Fruit fly (Drosophila melanogaster) whole organism, adult: ENCODE data around the gene LysS.

ENCODE experiments used
- CG11617 ChIP-seq: fragments of 200-800 bp; sonication (Bioruptor generic); optimal IDR thresholded peaks from 2 replicates; lab custom pipeline; 2017; ENCODE audit warnings: mild to moderate bottlenecking, missing biosample characterization, missing genetic modification reagents, missing genetic modification characterization
- CG12768 ChIP-seq: fragments of 200-800 bp; sonication (Bioruptor generic); optimal IDR thresholded peaks from 2 replicates; lab custom pipeline; 2017; ENCODE audit warnings: missing biosample characterization, missing genetic modification characterization, mild to moderate bottlenecking, moderate library complexity, missing genetic modification reagents
- CG14711 ChIP-seq: fragments of 200-800 bp; sonication (Bioruptor generic); optimal IDR thresholded peaks from 2 replicates; lab custom pipeline; 2018; ENCODE audit warnings: missing biosample characterization, mild to moderate bottlenecking, missing genetic modification characterization, moderate library complexity
- CG1620 ChIP-seq: fragments of 200-800 bp; sonication (Bioruptor generic); optimal IDR thresholded peaks from 2 replicates; lab custom pipeline; 2016; ENCODE audit warnings: missing biosample characterization, missing genetic modification characterization
- CG33017 ChIP-seq: fragments of 200-800 bp; sonication (Bioruptor generic); optimal IDR thresholded peaks from 2 replicates; lab custom pipeline; 2018; ENCODE audit warnings: missing biosample characterization, mild to moderate bottlenecking, missing genetic modification characterization, moderate library complexity
- CG5204 ChIP-seq: fragments of 200-800 bp; sonication (Bioruptor generic); optimal IDR thresholded peaks from 2 replicates; lab custom pipeline; 2016; ENCODE audit warnings: missing biosample characterization, missing genetic modification characterization
- CG7045 ChIP-seq: fragments of 200-800 bp; sonication (Bioruptor generic); optimal IDR thresholded peaks from 2 replicates; lab custom pipeline; 2017; ENCODE audit warnings: missing biosample characterization, mild to moderate bottlenecking, missing genetic modification characterization
- CG7101 ChIP-seq: fragments of 200-800 bp; sonication (Bioruptor generic); optimal IDR thresholded peaks from 2 replicates; lab custom pipeline; 2018; ENCODE audit warnings: missing biosample characterization, mild to moderate bottlenecking, missing genetic modification characterization, moderate library complexity
- Clk ChIP-seq: fragments of 200-800 bp; sonication (Bioruptor generic); optimal IDR thresholded peaks from 2 replicates; lab custom pipeline; 2017; ENCODE audit warnings: missing biosample characterization, missing genetic modification characterization
- Crg-1 ChIP-seq: fragments of 200-800 bp; sonication (Bioruptor generic); optimal IDR thresholded peaks from 2 replicates; lab custom pipeline; 2016; ENCODE audit warnings: missing biosample characterization, missing genetic modification characterization
- Hr96 ChIP-seq: fragments of 200-800 bp; sonication (Bioruptor generic); optimal IDR thresholded peaks from 2 replicates; lab custom pipeline; 2016; ENCODE audit warnings: missing biosample characterization, missing genetic modification characterization
- Mnt ChIP-seq: fragments of 200-800 bp; sonication (Bioruptor generic); optimal IDR thresholded peaks from 2 replicates; lab custom pipeline; 2016; ENCODE audit warnings: missing biosample characterization, mild to moderate bottlenecking, missing genetic modification characterization
- bab1 ChIP-seq: fragments of 200-800 bp; sonication (Bioruptor generic); optimal IDR thresholded peaks from 3 replicates; lab custom pipeline; 2019; ENCODE audit warnings: missing biosample characterization, mild to moderate bottlenecking, missing genetic modification characterization, moderate library complexity
- cic ChIP-seq: fragments of 200-800 bp; sonication (Bioruptor generic); optimal IDR thresholded peaks from 2 replicates; lab custom pipeline; 2017; ENCODE audit warnings: missing biosample characterization, mild to moderate bottlenecking, missing genetic modification characterization, moderate library complexity
- cnc ChIP-seq, 2 experiments: fragments of >200 bp; optimal IDR thresholded peaks; 2 replicates each; lab custom pipeline; 2017
- kay ChIP-seq: fragments of 200-800 bp; sonication (Bioruptor generic); peaks from one replicate; lab custom pipeline; 2016; ENCODE audit warnings: missing biosample characterization, missing genetic modification characterization, borderline replicate concordance
- ovo ChIP-seq: fragments of 200-800 bp; sonication (Bioruptor generic); optimal IDR thresholded peaks from 2 replicates; lab custom pipeline; 2016; ENCODE audit warnings: missing biosample characterization, missing genetic modification characterization
- pad ChIP-seq: fragments of 200-800 bp; sonication (Bioruptor generic); optimal IDR thresholded peaks from 3 replicates; lab custom pipeline; 2017; ENCODE audit warnings: missing biosample characterization, missing genetic modification characterization, mild to moderate bottlenecking, moderate library complexity, missing genetic modification reagents
- tj ChIP-seq: fragments of 200-800 bp; sonication (Bioruptor generic); optimal IDR thresholded peaks from 3 replicates; lab custom pipeline; 2017; ENCODE audit warnings: missing biosample characterization, mild to moderate bottlenecking, missing genetic modification characterization, moderate library complexity
- toe ChIP-seq: fragments of 200-800 bp; sonication (Bioruptor generic); optimal IDR thresholded peaks from 2 replicates; lab custom pipeline; 2016; ENCODE audit warnings: missing biosample characterization, missing genetic modification characterization

The LysS gene

DNA sequence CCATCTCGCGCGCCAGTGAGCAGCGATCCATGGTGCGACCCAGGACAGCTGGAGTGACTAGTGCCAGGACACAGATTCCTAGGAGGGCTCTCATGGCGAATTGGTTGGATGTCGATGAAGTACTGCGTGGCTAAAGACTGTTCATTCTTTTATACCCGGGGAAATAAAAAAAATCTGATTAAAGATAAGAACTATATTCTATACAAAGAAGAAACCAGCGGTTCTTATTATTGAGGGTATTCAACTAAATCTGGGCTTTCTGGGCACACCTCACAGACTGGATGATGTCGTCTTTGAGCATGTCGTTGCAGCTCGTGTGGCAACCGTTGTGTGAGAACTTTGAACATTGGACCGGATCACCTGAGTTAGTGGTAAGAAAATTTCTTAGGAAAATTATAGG, 32.3 kb upstream of the LysS start, which contains the start of gene LysX:
Gene LysX, minus strand, starts transcription at position 101 of the 400 bp plus-strand sequence.
- TF ChIP-seq CG7045 (GFP tag; lab: Kevin White, UChicago), result no peak
- no peak for TF ChIP-seq CG33017 (tag; lab: Kevin White, UChicago)
- no peak for TF ChIP-seq cnc (optimal IDR thresholded peaks at IDR 0.05; lab: Kevin White, UChicago)
- no peak for TF ChIP-seq tj (GFP tag; lab: Kevin White, UChicago)
- no peak for TF ChIP-seq CG12768

- TF ChIP-seq ovo (GFP tag; lab: Kevin White, UChicago) (no peak), toe (GFP tag; lab: Kevin White, UChicago) (peak; percentile 28)
Observed at dm6 chr3L:1195868-1196552, 31.5 kb upstream of the LysS start, which contains the start of gene Aplip1. Aplip1 (plus strand) TSS chr3L:1196317.

DNA sequence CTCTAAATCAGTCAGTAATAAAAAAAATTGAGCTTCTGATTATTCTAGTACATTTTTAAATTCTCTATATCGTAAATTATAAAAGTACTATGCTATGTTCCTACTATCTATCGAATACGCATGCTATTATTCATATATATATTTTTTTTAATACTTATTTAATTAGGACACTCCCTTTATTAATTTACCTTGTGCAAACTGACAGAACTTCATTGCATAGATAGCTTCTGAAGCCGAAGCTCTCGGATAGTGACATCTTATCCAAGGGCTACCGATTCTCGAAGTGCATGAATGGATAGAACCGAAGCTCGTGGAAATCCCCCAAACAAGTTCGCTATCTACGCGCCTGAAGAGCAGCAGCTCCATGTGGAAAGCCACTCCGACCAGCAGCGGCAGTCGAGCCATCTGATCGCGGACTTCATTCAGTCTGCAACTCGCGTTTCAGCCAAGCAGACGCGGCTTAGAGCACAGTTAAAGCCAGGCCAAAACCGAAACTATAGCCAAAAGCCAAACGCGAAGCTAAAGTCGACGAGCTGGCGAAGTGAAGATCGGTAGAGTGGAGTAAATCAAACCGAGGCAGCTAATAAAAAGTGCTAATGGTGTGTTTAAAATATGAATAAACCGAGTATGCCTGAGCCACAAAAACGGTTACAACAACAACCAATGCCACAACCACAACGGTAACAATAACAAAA, 27.0 kb upstream of the LysS start, which contains the start of gene mwh:
Gene mwh, plus strand, starts transcription at position 430 of the 695 bp plus-strand sequence.
- TF ChIP-seq Mnt (GFP tag; lab: Kevin White, UChicago) (no peak), CG7101 (tag; lab: Kevin White, UChicago) (no peak), Crg-1 (GFP tag; lab: Kevin White, UChicago) (no peak), CG7045 (GFP tag; lab: Kevin White, UChicago) (no peak), Clk (GFP tag; lab: Kevin White, UChicago) (no peak), CG12768 (no peak), kay (GFP tag; lab: Kevin White, UChicago) (no peak), pad (GFP tag; lab: Kevin White, UChicago) (no peak), cnc (optimal IDR thresholded peaks at IDR 0.05; lab: Kevin White, UChicago) (no peak)

DNA sequence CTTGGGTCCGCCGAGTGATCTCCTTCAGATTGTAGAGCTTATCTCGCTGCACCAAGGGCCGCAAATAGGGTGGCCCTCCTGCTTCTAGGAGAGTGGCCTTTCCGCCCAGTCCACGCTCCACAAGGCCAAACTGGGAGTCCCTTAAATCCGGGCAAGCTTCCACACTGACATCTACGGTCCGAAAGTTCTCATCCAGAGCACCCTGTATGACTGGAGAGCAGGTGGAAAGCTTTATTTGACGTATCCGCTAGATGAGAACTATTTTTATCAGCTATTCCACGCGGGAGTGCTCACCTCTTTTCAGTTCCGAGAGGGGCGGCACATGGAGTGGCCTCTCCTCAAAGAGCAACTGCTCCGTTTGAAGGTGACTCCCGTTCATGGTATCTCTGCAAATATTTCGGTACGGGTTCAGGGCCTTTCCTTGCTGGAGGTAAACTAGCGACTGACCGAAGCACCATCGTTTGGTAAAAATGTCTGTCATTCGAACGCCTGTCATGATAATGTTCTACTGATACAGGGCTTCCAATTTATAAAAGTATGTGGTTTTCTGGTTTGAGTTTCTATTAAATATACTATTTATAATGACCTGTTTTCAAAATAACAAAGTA, 24.9 kb upstream of the LysS start, which contains the start of gene meep:
Gene meep, minus strand, starts transcription at position 449 of the 608 bp plus-strand sequence.
- no peak for TF ChIP-seq cnc (optimal IDR thresholded peaks at IDR 0.05; lab: Kevin White, UChicago)
- TF ChIP-seq CG7101 (tag; lab: Kevin White, UChicago), result no peak
- peak; percentile 51 for TF ChIP-seq cic (GFP tag; lab: Kevin White, UChicago)
- no peak for TF ChIP-seq CG12768
- TF ChIP-seq tj (GFP tag; lab: Kevin White, UChicago), result no peak
- no peak for TF ChIP-seq kay (GFP tag; lab: Kevin White, UChicago)

DNA sequence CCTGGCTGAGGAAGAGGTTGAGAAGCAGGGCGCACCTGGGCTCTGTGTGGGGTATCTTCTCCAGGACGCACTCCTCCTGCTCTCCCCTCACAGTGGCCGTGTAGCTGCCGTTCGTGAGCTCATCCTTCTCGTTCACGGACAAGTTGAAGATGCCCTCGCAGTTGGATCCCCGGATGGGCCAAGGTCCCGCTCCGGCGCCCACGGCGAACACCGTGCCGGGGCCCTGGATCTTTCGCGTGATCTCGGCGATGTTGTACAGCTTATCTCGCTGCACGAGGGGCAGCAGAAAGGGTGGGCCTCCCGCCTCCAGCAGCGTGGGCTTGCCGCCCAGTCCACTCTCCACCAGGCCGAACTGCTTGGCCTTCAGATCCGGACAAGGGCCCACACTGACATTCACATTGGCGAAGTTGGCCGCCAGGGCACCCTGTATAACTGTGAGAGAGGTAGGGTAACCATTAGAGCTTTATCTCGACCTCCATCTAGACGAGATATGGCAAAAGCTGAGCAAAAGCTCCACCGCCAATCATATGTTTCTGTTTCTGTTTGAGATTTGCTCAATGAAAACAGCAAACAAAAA, 23.6 kb upstream of the LysS start:
- no peak for TF ChIP-seq CG14711 (tag; lab: Kevin White, UChicago)

DNA sequence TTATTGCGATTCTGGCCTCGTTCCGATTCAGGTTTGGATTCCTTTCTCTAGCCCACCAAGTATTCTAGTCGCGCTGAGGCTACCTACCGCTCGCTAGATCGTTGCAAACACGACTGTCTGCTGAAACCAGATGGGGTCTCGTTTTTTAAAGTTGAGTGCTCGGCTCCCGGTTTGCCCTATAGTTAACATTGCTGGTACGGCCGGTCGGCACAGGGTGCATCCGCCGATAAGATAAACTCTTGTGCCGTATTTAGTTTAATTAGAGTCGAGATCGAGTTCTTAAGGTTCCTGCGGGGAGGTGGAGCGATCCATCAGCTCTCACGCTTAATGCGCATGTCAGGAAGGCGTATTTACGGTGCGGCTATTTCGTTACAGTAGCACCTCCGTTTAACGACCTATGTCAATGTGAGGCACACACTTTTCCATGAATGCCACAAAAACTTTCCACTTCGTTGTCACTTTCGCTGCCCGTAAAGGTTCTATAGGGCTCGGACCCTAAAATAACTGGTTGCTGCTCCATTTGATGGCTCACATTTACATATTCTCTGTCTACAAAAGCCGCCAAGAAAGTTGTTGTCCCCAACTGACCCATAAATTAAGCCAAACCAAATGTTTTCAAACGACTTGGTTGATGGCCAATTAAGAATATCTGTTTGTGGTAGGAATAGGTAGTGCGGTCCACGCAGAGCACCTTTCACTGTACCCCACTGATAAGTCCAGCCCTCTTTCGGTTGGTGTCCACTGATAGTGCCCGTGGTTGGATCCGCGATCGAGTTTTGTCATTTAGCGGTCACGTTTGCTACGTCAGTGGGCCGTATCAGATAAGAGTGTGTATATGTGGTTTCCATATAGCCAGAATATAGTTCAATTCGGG, 22.6 kb upstream of the LysS start, which contains the start of gene CG9119:
Gene CG9119, minus strand, starts transcription at position 122 of the 874 bp plus-strand sequence.
- peak; percentile 78 for TF ChIP-seq CG12768
- peak; percentile 9 for TF ChIP-seq Crg-1 (GFP tag; lab: Kevin White, UChicago)
- peak; percentile 70 for TF ChIP-seq toe (GFP tag; lab: Kevin White, UChicago)
- peak; percentile 44 for TF ChIP-seq tj (GFP tag; lab: Kevin White, UChicago)
- peak; percentile 85 for TF ChIP-seq CG5204
- peak; percentile 55 for TF ChIP-seq pad (GFP tag; lab: Kevin White, UChicago)
- TF ChIP-seq Mnt (GFP tag; lab: Kevin White, UChicago), result peak; percentile 22
- peak; percentile 84 for TF ChIP-seq Hr96 (GFP tag; lab: Kevin White, UChicago)
- no peak for TF ChIP-seq CG1620
- no peak for TF ChIP-seq bab1 (GFP tag; lab: Kevin White, UChicago)
- TF ChIP-seq cnc (optimal IDR thresholded peaks at IDR 0.05; lab: Kevin White, UChicago), result no peak
- TF ChIP-seq CG7045 (GFP tag; lab: Kevin White, UChicago), result peak; percentile 77
- no peak for TF ChIP-seq kay (GFP tag; lab: Kevin White, UChicago)
- peak; percentile 24 for TF ChIP-seq CG14711 (tag; lab: Kevin White, UChicago)
- peak; percentile 11 for TF ChIP-seq cic (GFP tag; lab: Kevin White, UChicago)
- peak; percentile 63 for TF ChIP-seq CG7101 (tag; lab: Kevin White, UChicago)
- TF ChIP-seq CG11617 (GFP tag; lab: Kevin White, UChicago), result peak; percentile 79
- TF ChIP-seq Clk (GFP tag; lab: Kevin White, UChicago), result peak; percentile 78
- peak; percentile 72 for TF ChIP-seq CG33017 (tag; lab: Kevin White, UChicago)
- TF ChIP-seq ovo (GFP tag; lab: Kevin White, UChicago), result no peak
